Fruit fly (Drosophila melanogaster) whole organism, pupa: ENCODE results near the gene nac.

Source experiments
- CG17806 ChIP-seq: fragments of 200-800 bp; sonication (Bioruptor generic); optimal IDR thresholded peaks from 2 replicates; lab custom pipeline; 2018; ENCODE audit warnings: missing biosample characterization, mild to moderate bottlenecking, missing genetic modification characterization, moderate library complexity
- CG4496 ChIP-seq: fragments of 200-800 bp; sonication (Bioruptor generic); IDR thresholded peaks from 3 replicates; pipeline ENCODE4 v1.3.6; 2022; ENCODE audit warnings: missing biosample characterization, missing genetic modification characterization
- CG8301 ChIP-seq: fragments of 200-800 bp; sonication (Bioruptor generic); optimal IDR thresholded peaks from 2 replicates; lab custom pipeline; 2018; ENCODE audit warnings: missing biosample characterization, mild to moderate bottlenecking, missing genetic modification characterization
- Ets98B ChIP-seq: fragments of 200-800 bp; sonication (Bioruptor generic); IDR thresholded peaks from 2 replicates; pipeline ENCODE4 v1.3.6; 2022; ENCODE audit warnings: missing biosample characterization, missing genetic modification characterization
- rn ChIP-seq: fragments of 200-800 bp; sonication (Bioruptor generic); IDR thresholded peaks from 2 replicates; pipeline ENCODE4 v1.3.6; 2022; ENCODE audit warnings: missing biosample characterization, missing genetic modification characterization

DNA sequence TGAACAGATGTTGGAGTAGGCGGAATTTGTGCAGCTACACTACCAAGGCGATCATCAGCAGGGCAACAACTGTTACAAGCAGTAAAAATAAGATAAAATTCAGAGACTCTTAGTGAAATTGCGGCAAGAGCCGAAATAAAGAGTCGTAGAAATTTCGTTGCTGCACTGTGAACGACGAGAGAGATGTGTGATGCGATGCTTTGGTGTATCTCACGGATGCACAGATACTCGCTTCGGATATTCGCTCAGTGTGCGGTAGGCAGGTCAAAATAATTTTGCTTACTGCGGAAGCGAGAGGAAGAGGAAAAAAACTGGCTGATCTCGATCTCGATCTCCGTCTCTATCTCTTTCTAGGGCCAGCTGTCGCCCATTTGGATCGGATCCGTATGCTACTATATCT lies 15.0 kb downstream of the nac start:
- no peak for TF ChIP-seq rn (GFP tag; lab: Robert Waterston, UW)
- TF ChIP-seq CG4496: no peak
- no peak for TF ChIP-seq CG8301 (tag; lab: Kevin White, UChicago)
- no peak for TF ChIP-seq CG17806 (tag; lab: Kevin White, UChicago)
- no peak for TF ChIP-seq Ets98B (GFP tag; lab: Robert Waterston, UW)
